Worm (Caenorhabditis elegans) whole organism, L2 larva: ENCODE data around the gene epg-9.

ENCODE experiments used
- ceh-16 ChIP-seq: fragments of 150-350 bp; optimal IDR thresholded peaks from 2 replicates; lab custom pipeline; 2014; ENCODE audit warnings: missing biosample characterization, missing genetic modification characterization
- egl-27 ChIP-seq: sonication (generic microtip); optimal IDR thresholded peaks from 3 replicates; lab custom pipeline; 2017; ENCODE audit warnings: missing biosample characterization, missing genetic modification reagents, missing genetic modification characterization
- nhr-12 ChIP-seq: fragments of 150-350 bp; optimal IDR thresholded peaks from 2 replicates; lab custom pipeline; 2014; ENCODE audit warnings: missing biosample characterization, missing genetic modification characterization
- nhr-129 ChIP-seq: fragments of 150-350 bp; optimal IDR thresholded peaks from 2 replicates; lab custom pipeline; 2014; ENCODE audit warnings: missing biosample characterization, missing genetic modification characterization
- nhr-21 ChIP-seq: fragments of 150-350 bp; optimal IDR thresholded peaks from 2 replicates; lab custom pipeline; 2014; ENCODE audit warnings: missing biosample characterization, missing genetic modification characterization

- no peak for TF ChIP-seq nhr-129 (tag; lab: Kevin White, UChicago)
- no peak for TF ChIP-seq ceh-16 (tag; lab: Kevin White, UChicago)
- TF ChIP-seq egl-27 (tag; lab: Kevin White, UChicago), result no peak
- TF ChIP-seq nhr-12 (tag; lab: Kevin White, UChicago), result no peak
- no peak for TF ChIP-seq nhr-21 (tag; lab: Kevin White, UChicago)
Measured at ce11 chrIV:2628171-2628570, 27.2 kb downstream of the epg-9 start, which contains the start of gene ngn-1.
